Worm (Caenorhabditis elegans): ENCODE measurements around the gene tbc-20.

- no peak for TF ChIP-seq fkh-10 (GFP tag; optimal IDR thresholded peaks at IDR 0.05)
- no peak for TF ChIP-seq mec-3 (tag; optimal IDR thresholded peaks at IDR 0.05; ENCODE audit: borderline replicate concordance)
- TF ChIP-seq unc-3 (GFP tag; conservative IDR thresholded peaks at IDR 0.05), result no peak
- no peak for TF ChIP-seq unc-3 (tag; optimal IDR thresholded peaks at IDR 0.05)
- TF ChIP-seq ceh-24 (tag; optimal IDR thresholded peaks at IDR 0.05), result no peak
- TF ChIP-seq ets-4 (tag; optimal IDR thresholded peaks at IDR 0.05), result no peak
Observed at ce11 chrII:14757711-14758110, 40.6 kb upstream of the tbc-20 start, which contains the start of gene Y54E2A.5.

All from whole organism, late embryonic.